Worm (Caenorhabditis elegans) whole organism, mixed stage, embryonic: ENCODE data around the gene T22H9.1.

Source experiments
- M03D4.4 ChIP-seq: sonication (generic microtip); optimal IDR thresholded peaks from 2 replicates; lab custom pipeline; 2017; ENCODE audit warnings: mild to moderate bottlenecking, missing genetic modification characterization, missing compliant biosample characterization
- bed-3 ChIP-seq: fragments of 200-800 bp; sonication (Bioruptor generic); optimal IDR thresholded peaks from 3 replicates; lab custom pipeline; 2018; ENCODE audit warnings: mild to moderate bottlenecking, missing genetic modification characterization, moderate library complexity, missing compliant biosample characterization
- blmp-1 ChIP-seq: fragments of 150-350 bp; optimal IDR thresholded peaks from 2 replicates; lab custom pipeline; 2014; ENCODE audit warnings: missing biosample characterization, missing genetic modification characterization
- ceh-39 ChIP-seq: fragments of 150-350 bp; optimal IDR thresholded peaks from 2 replicates; lab custom pipeline; 2014; ENCODE audit warnings: missing biosample characterization, missing genetic modification characterization
- ceh-43 ChIP-seq: fragments of 200-800 bp; sonication (Bioruptor generic); optimal IDR thresholded peaks from 2 replicates; lab custom pipeline; 2018; ENCODE audit warnings: mild to moderate bottlenecking, missing genetic modification characterization, moderate library complexity, missing compliant biosample characterization
- ceh-83 ChIP-seq: fragments of 200-800 bp; sonication (Bioruptor generic); optimal IDR thresholded peaks from 2 replicates; lab custom pipeline; 2018; ENCODE audit warnings: mild to moderate bottlenecking, missing genetic modification characterization, missing compliant biosample characterization
- cnd-1 ChIP-seq: fragments of 200-800 bp; sonication (Bioruptor generic); optimal IDR thresholded peaks from 2 replicates; lab custom pipeline; 2018; ENCODE audit warnings: mild to moderate bottlenecking, missing genetic modification characterization, missing compliant biosample characterization
- drap-1 ChIP-seq: fragments of 200-800 bp; sonication (Bioruptor generic); optimal IDR thresholded peaks from 3 replicates; lab custom pipeline; 2018; ENCODE audit warnings: mild to moderate bottlenecking, missing genetic modification characterization, missing compliant biosample characterization
- elt-1 ChIP-seq: sonication (generic microtip); optimal IDR thresholded peaks from 2 replicates; lab custom pipeline; 2017; ENCODE audit warnings: missing genetic modification characterization, mild to moderate bottlenecking, missing compliant biosample characterization, antibody characterized with exemption, moderate library complexity, borderline replicate concordance; ENCODE audit not compliant: insufficient read depth
- flh-1 ChIP-seq: fragments of 200-800 bp; sonication (Bioruptor generic); optimal IDR thresholded peaks from 2 replicates; lab custom pipeline; 2018; ENCODE audit warnings: mild to moderate bottlenecking, missing genetic modification characterization, moderate library complexity, missing compliant biosample characterization
- ham-2 ChIP-seq: fragments of 200-800 bp; sonication (Bioruptor generic); optimal IDR thresholded peaks from 2 replicates; lab custom pipeline; 2018; ENCODE audit warnings: mild to moderate bottlenecking, missing genetic modification characterization, missing compliant biosample characterization
- hlh-1 ChIP-seq: fragments of 150-350 bp; optimal IDR thresholded peaks from 2 replicates; lab custom pipeline; 2014; ENCODE audit warnings: missing biosample characterization, missing genetic modification reagents, missing genetic modification characterization
- lin-13 ChIP-seq: fragments of 150-350 bp; optimal IDR thresholded peaks from 2 replicates; lab custom pipeline; 2014; ENCODE audit warnings: missing biosample characterization, missing genetic modification characterization
- lin-32 ChIP-seq: fragments of 200-800 bp; sonication (Bioruptor generic); optimal IDR thresholded peaks from 2 replicates; lab custom pipeline; 2018; ENCODE audit warnings: mild to moderate bottlenecking, missing genetic modification characterization, missing compliant biosample characterization
- lsy-2 ChIP-seq: fragments of 150-350 bp; optimal IDR thresholded peaks from 2 replicates; lab custom pipeline; 2014; ENCODE audit warnings: missing biosample characterization, missing genetic modification characterization
- mab-5 ChIP-seq: fragments of 150-350 bp; optimal IDR thresholded peaks from 2 replicates; lab custom pipeline; 2014; ENCODE audit warnings: missing biosample characterization, missing genetic modification characterization
- mep-1 ChIP-seq: fragments of 150-350 bp; optimal IDR thresholded peaks from 2 replicates; lab custom pipeline; 2017; ENCODE audit warnings: missing biosample characterization, missing genetic modification reagents, missing genetic modification characterization, inconsistent platforms
- mls-2 ChIP-seq: sonication (generic microtip); optimal IDR thresholded peaks from 2 replicates; lab custom pipeline; 2016; ENCODE audit warnings: mild to moderate bottlenecking, missing genetic modification characterization, moderate library complexity, missing compliant biosample characterization
- nhr-12 ChIP-seq: fragments of 150-350 bp; optimal IDR thresholded peaks from 2 replicates; lab custom pipeline; 2014; ENCODE audit warnings: missing biosample characterization, missing genetic modification characterization
- nhr-2 ChIP-seq: fragments of 150-350 bp; optimal IDR thresholded peaks from 2 replicates; lab custom pipeline; 2014; ENCODE audit warnings: missing biosample characterization, missing genetic modification characterization
- nhr-237 ChIP-seq: fragments of 150-350 bp; optimal IDR thresholded peaks from 2 replicates; lab custom pipeline; 2014; ENCODE audit warnings: missing biosample characterization, missing genetic modification characterization
- nhr-28 ChIP-seq: fragments of 150-350 bp; optimal IDR thresholded peaks from 2 replicates; lab custom pipeline; 2014; ENCODE audit warnings: missing biosample characterization, missing genetic modification characterization
- nhr-76 ChIP-seq: sonication (generic microtip); optimal IDR thresholded peaks from 2 replicates; lab custom pipeline; 2017; ENCODE audit warnings: missing biosample characterization, missing genetic modification characterization
- pha-4 ChIP-seq: fragments of 150-350 bp; optimal IDR thresholded peaks from 2 replicates; lab custom pipeline; 2018; ENCODE audit warnings: missing biosample characterization, missing genetic modification reagents, missing genetic modification characterization
- sem-2 ChIP-seq: fragments of 200-800 bp; sonication (Bioruptor generic); optimal IDR thresholded peaks from 2 replicates; lab custom pipeline; 2018; ENCODE audit warnings: mild to moderate bottlenecking, missing genetic modification characterization, missing compliant biosample characterization
- snpc-4 ChIP-seq: fragments of 150-350 bp; optimal IDR thresholded peaks from 2 replicates; lab custom pipeline; 2014; ENCODE audit warnings: missing biosample characterization, missing genetic modification characterization
- sptf-1 ChIP-seq: sonication (generic microtip); optimal IDR thresholded peaks from 2 replicates; lab custom pipeline; 2017; ENCODE audit warnings: mild to moderate bottlenecking, missing genetic modification characterization, moderate library complexity, missing compliant biosample characterization
- tbx-8 ChIP-seq: fragments of 200-800 bp; sonication (Bioruptor generic); optimal IDR thresholded peaks from 2 replicates; lab custom pipeline; 2018; ENCODE audit warnings: mild to moderate bottlenecking, missing genetic modification characterization, moderate library complexity, missing compliant biosample characterization
- unc-120 ChIP-seq: sonication (generic microtip); optimal IDR thresholded peaks from 2 replicates; lab custom pipeline; 2017; ENCODE audit warnings: missing genetic modification characterization, missing compliant biosample characterization; ENCODE audit not compliant: poor library complexity, severe bottlenecking
- unc-39 ChIP-seq: fragments of 150-350 bp; optimal IDR thresholded peaks from 2 replicates; lab custom pipeline; 2014; ENCODE audit warnings: missing biosample characterization, missing genetic modification characterization
- zip-8 ChIP-seq: fragments of 150-350 bp; optimal IDR thresholded peaks from 2 replicates; lab custom pipeline; 2014; ENCODE audit warnings: missing biosample characterization, missing genetic modification characterization

The T22H9.1 gene

ce11 chrV:364650-365049, 5.1 kb downstream of the T22H9.1 start, which contains the start of gene mltn-6:
TSS of gene mltn-6 (plus strand) at chrV:364950.
- TF ChIP-seq ceh-83 (GFP tag; lab: Kevin White, UChicago) (no peak), nhr-28 (tag; lab: Kevin White, UChicago) (no peak), elt-1 (tag; lab: Kevin White, UChicago) (no peak), mab-5 (tag; lab: Kevin White, UChicago) (no peak), unc-39 (tag; lab: Kevin White, UChicago) (no peak), mls-2 (tag; lab: Kevin White, UChicago) (no peak), ham-2 (GFP tag; lab: Kevin White, UChicago) (no peak), nhr-12 (no peak), M03D4.4 (no peak), sptf-1 (tag; lab: Kevin White, UChicago) (no peak), blmp-1 (no peak), tbx-8 (no peak), zip-8 (tag; lab: Kevin White, UChicago) (no peak), nhr-237 (tag; lab: Kevin White, UChicago) (no peak), flh-1 (GFP tag; lab: Kevin White, UChicago) (no peak), unc-120 (tag; lab: Kevin White, UChicago) (no peak), mep-1 (tag; lab: Kevin White, UChicago) (no peak), lin-32 (GFP tag; lab: Kevin White, UChicago) (no peak)
- TF ChIP-seq, all 35 proteins: peak for 0

- no peak for TF ChIP-seq ceh-43 (GFP tag; lab: Kevin White, UChicago)
- no peak for TF ChIP-seq sem-2
- no peak for TF ChIP-seq nhr-12
- no peak for TF ChIP-seq nhr-76 (tag; lab: Kevin White, UChicago)
- no peak for TF ChIP-seq cnd-1
- TF ChIP-seq ceh-83 (GFP tag; lab: Kevin White, UChicago), result no peak
- no peak for TF ChIP-seq mab-5 (tag; lab: Kevin White, UChicago)
- TF ChIP-seq unc-39 (tag; lab: Kevin White, UChicago), result no peak
- no peak for TF ChIP-seq hlh-1 (tag; lab: Kevin White, UChicago)
- no peak for TF ChIP-seq drap-1 (GFP tag; lab: Kevin White, UChicago)
- no peak for TF ChIP-seq nhr-2 (tag; lab: Kevin White, UChicago)
- no peak for TF ChIP-seq unc-120 (tag; lab: Kevin White, UChicago)
- no peak for TF ChIP-seq ceh-39 (tag; lab: Kevin White, UChicago)
- no peak for TF ChIP-seq M03D4.4
- no peak for TF ChIP-seq bed-3 (GFP tag; lab: Kevin White, UChicago)
- TF ChIP-seq mep-1 (tag; lab: Kevin White, UChicago), result no peak
These were observed 10.5 kb downstream of the T22H9.1 start, which contains the start of gene mltn-7 for ce11 chrV:370033-370432. TSS of gene mltn-7 (plus strand) at chrV:370333.

ce11 chrV:373192-373591, 13.6 kb downstream of the T22H9.1 start:
- TF ChIP-seq bed-3 (GFP tag; lab: Kevin White, UChicago) (no peak), zip-8 (tag; lab: Kevin White, UChicago) (no peak), ham-2 (GFP tag; lab: Kevin White, UChicago) (no peak), mls-2 (tag; lab: Kevin White, UChicago) (no peak), snpc-4 (tag; lab: Kevin White, UChicago) (no peak), nhr-12 (no peak), tbx-8 (no peak), lin-13 (tag; lab: Kevin White, UChicago) (no peak), lin-32 (GFP tag; lab: Kevin White, UChicago) (no peak), pha-4 (no peak), hlh-1 (tag; lab: Kevin White, UChicago) (no peak), sptf-1 (tag; lab: Kevin White, UChicago) (no peak)

- TF ChIP-seq nhr-2 (tag; lab: Kevin White, UChicago) (no peak), blmp-1 (no peak), lsy-2 (tag; lab: Kevin White, UChicago) (no peak), unc-120 (tag; lab: Kevin White, UChicago) (no peak), bed-3 (GFP tag; lab: Kevin White, UChicago) (no peak), mep-1 (tag; lab: Kevin White, UChicago) (no peak), snpc-4 (tag; lab: Kevin White, UChicago) (no peak), mab-5 (tag; lab: Kevin White, UChicago) (no peak)
These were observed 17.2 kb downstream of the T22H9.1 start for ce11 chrV:376790-377189.
